Comparison of ENCODE assay signal across 1 fruit fly cellular context in genomic region chr3R:29556003-29556467, dm6.
A peak's percentile ranks its signal among the peaks of the same experiment; 100 is the strongest.
TF ChIP-seq lines count a peak whose summit lies in the region.

Gene Dr (plus strand): TSS chr3R:29556386.

TF ChIP-seq in whole organism, embryonic, 481 proteins besides CTCF, POLR2A, EP300 and RAD21 (continued from another document):
- TF ChIP-seq CG4617 (GFP tag; optimal IDR thresholded peaks at IDR 0.05; lab: Kevin White, UChicago; ENCODE audit: borderline replicate concordance) (no peak), Awh (GFP tag; IDR thresholded peaks at IDR 0.05; lab: Robert Waterston, UW) (no peak), Pdp1 (GFP tag; optimal IDR thresholded peaks at IDR 0.05; lab: Kevin White, UChicago) (peak in 1 of 2 experiments; percentile 79), seq (GFP tag; IDR thresholded peaks at IDR 0.05; lab: Robert Waterston, UW) (peak; percentile 96), pan (optimal IDR thresholded peaks at IDR 0.05; lab: Kevin White, UChicago) (no peak), pan (GFP tag; optimal IDR thresholded peaks at IDR 0.05 in 1 of 2, IDR thresholded peaks at IDR 0.05 in 1 of 2) (peak in 1 of 2 experiments; percentile 18), MBD-R2 (GFP tag; IDR thresholded peaks at IDR 0.05; lab: Robert Waterston, UW) (peak; percentile 18; the same call in 1 of the 2 replicates), jigr1 (GFP tag; IDR thresholded peaks at IDR 0.05; lab: Robert Waterston, UW) (no peak), HLHmδ (GFP tag; optimal IDR thresholded peaks at IDR 0.05; lab: Kevin White, UChicago) (peak; percentile 65), CG12071 (GFP tag; optimal IDR thresholded peaks at IDR 0.05; lab: Kevin White, UChicago) (peak; percentile 23), sqz (GFP tag; optimal IDR thresholded peaks at IDR 0.05; lab: Kevin White, UChicago) (peak; percentile 52), CG13287 (GFP tag; IDR thresholded peaks at IDR 0.05; lab: Robert Waterston, UW; ENCODE audit: partially characterized antibody) (peak; percentile 40; the same call in 1 of the 2 replicates), CG11695 (GFP tag; IDR thresholded peaks at IDR 0.05; lab: Robert Waterston, UW) (peak; percentile 41; the same call in 1 of the 3 replicates), Dll (GFP tag; IDR thresholded peaks at IDR 0.05; lab: Robert Waterston, UW; ENCODE audit: partially characterized antibody) (0 out of 4 replicates have a peak, but pooled peaks have one; percentile 34), unpg (GFP tag; optimal IDR thresholded peaks at IDR 0.05; lab: Kevin White, UChicago) (peak; percentile 25), CG7745 (tag; optimal IDR thresholded peaks at IDR 0.05; lab: Kevin White, UChicago) (peak; percentile 37), CG9727 (GFP tag; optimal IDR thresholded peaks at IDR 0.05; lab: Kevin White, UChicago) (peak; percentile 21), jing (GFP tag; optimal IDR thresholded peaks at IDR 0.05; lab: Kevin White, UChicago) (peak; percentile 5), phol (tag; optimal IDR thresholded peaks at IDR 0.05; lab: Kevin White, UChicago) (peak; percentile 72), Nf-YC (tag; optimal IDR thresholded peaks at IDR 0.05; lab: Kevin White, UChicago) (peak; percentile 99), ewg (GFP tag; optimal IDR thresholded peaks at IDR 0.05; lab: Kevin White, UChicago) (peak; percentile 86), CG7271 (tag; optimal IDR thresholded peaks at IDR 0.05; lab: Kevin White, UChicago) (peak; percentile 47), CG3065 (GFP tag; optimal IDR thresholded peaks at IDR 0.05; lab: Kevin White, UChicago) (no peak), CG17328 (GFP tag; IDR thresholded peaks at IDR 0.05; lab: Robert Waterston, UW) (peak; percentile 45; the same call in 1 of the 2 replicates), hkb (optimal IDR thresholded peaks at IDR 0.05; lab: Kevin White, UChicago) (no peak), hkb (GFP tag; IDR thresholded peaks at IDR 0.05; lab: Robert Waterston, UW) (no peak; the same call in 1 of the 2 replicates), so (GFP tag; IDR thresholded peaks at IDR 0.05; lab: Robert Waterston, UW) (peak; percentile 41; the same call in 1 of the 3 replicates), CG17829 (tag; optimal IDR thresholded peaks at IDR 0.05; lab: Kevin White, UChicago) (peak; percentile 46), CG7556 (GFP tag; optimal IDR thresholded peaks at IDR 0.05; lab: Kevin White, UChicago) (no peak), otp (GFP tag; IDR thresholded peaks at IDR 0.05; lab: Robert Waterston, UW) (0 out of 3 replicates have a peak, but pooled peaks have one; percentile 4), zen (tag; optimal IDR thresholded peaks at IDR 0.05; lab: Kevin White, UChicago) (peak; percentile 46), CG18262 (tag; optimal IDR thresholded peaks at IDR 0.05; lab: Kevin White, UChicago) (peak; percentile 16), nerfin-1 (tag; optimal IDR thresholded peaks at IDR 0.05; lab: Kevin White, UChicago) (peak; percentile 20), CG11093 (GFP tag; IDR thresholded peaks at IDR 0.05; lab: Robert Waterston, UW) (no peak), CG1832 (GFP tag; optimal IDR thresholded peaks at IDR 0.05; lab: Kevin White, UChicago) (peak; percentile 98), CG9437 (GFP tag; optimal IDR thresholded peaks at IDR 0.05; lab: Kevin White, UChicago) (no peak), CG3163 (GFP tag; optimal IDR thresholded peaks at IDR 0.05; lab: Kevin White, UChicago) (no peak), run (tag; optimal IDR thresholded peaks at IDR 0.05; lab: Kevin White, UChicago) (peak; percentile 4), ci (GFP tag; IDR thresholded peaks at IDR 0.05; lab: Robert Waterston, UW) (peak; percentile 50; the same call in 1 of the 3 replicates), zf30C (GFP tag; optimal IDR thresholded peaks at IDR 0.05; lab: Kevin White, UChicago) (peak; percentile 46), Ets97D (GFP tag; optimal IDR thresholded peaks at IDR 0.05; lab: Kevin White, UChicago) (no peak), CG7839 (tag; optimal IDR thresholded peaks at IDR 0.05; lab: Kevin White, UChicago) (no peak), Xbp1 (GFP tag; optimal IDR thresholded peaks at IDR 0.05; lab: Kevin White, UChicago) (no peak), ara (GFP tag; IDR thresholded peaks at IDR 0.05; lab: Robert Waterston, UW) (0 out of 2 replicates have a peak, but pooled peaks have one; percentile 31), CG8359 (GFP tag; optimal IDR thresholded peaks at IDR 0.05; lab: Kevin White, UChicago; ENCODE audit: borderline replicate concordance) (peak; percentile 0), abd-A (tag; optimal IDR thresholded peaks at IDR 0.05; lab: Kevin White, UChicago) (peak; percentile 93), C15 (GFP tag; IDR thresholded peaks at IDR 0.05; lab: Robert Waterston, UW) (no peak), CG8924 (tag; optimal IDR thresholded peaks at IDR 0.05; lab: Kevin White, UChicago) (peak; percentile 39), Abd-B (GFP tag; optimal IDR thresholded peaks at IDR 0.05; lab: Kevin White, UChicago) (peak; percentile 66), ato (GFP tag; IDR thresholded peaks at IDR 0.05; lab: Robert Waterston, UW; ENCODE audit: partially characterized antibody) (0 out of 2 replicates have a peak, but pooled peaks have one; percentile 32), chm (GFP tag; IDR thresholded peaks at IDR 0.05; lab: Robert Waterston, UW) (0 out of 2 replicates have a peak, but pooled peaks have one; percentile 37), repo (GFP tag; optimal IDR thresholded peaks at IDR 0.05; lab: Kevin White, UChicago) (peak; percentile 19), Deaf1 (tag; optimal IDR thresholded peaks at IDR 0.05; lab: Kevin White, UChicago) (peak; percentile 63), sd (tag; optimal IDR thresholded peaks at IDR 0.05; lab: Kevin White, UChicago) (peak; percentile 4)
